Worm (Caenorhabditis elegans): ENCODE data around the gene gst-20.
"Not testable (repeated sequence)": the region's sequence is repeated elsewhere in the genome, so short reads cannot be mapped to it uniquely, and the experiment has no call there.

The gst-20 gene

ce11 chrII:13609655-13610054 is at the start of gene gst-20:
gst-20 (minus strand) TSS chrII:13609824.
- no peak for TF ChIP-seq nhr-12 (tag; optimal IDR thresholded peaks at IDR 0.05)
- TF ChIP-seq sma-9 (GFP tag; optimal IDR thresholded peaks at IDR 0.05), result peak; percentile 91
- TF ChIP-seq sma-9 (tag; optimal IDR thresholded peaks at IDR 0.05), result no peak
- no peak for TF ChIP-seq R02D3.7 (tag; optimal IDR thresholded peaks at IDR 0.05)
- peak; percentile 76 for TF ChIP-seq nhr-25 (tag; optimal IDR thresholded peaks at IDR 0.05)
- no peak for TF ChIP-seq mbf-1 (tag; optimal IDR thresholded peaks at IDR 0.05)
- peak; percentile 68 for TF ChIP-seq nhr-21 (tag; optimal IDR thresholded peaks at IDR 0.05)
- TF ChIP-seq F13H6.1 (tag; optimal IDR thresholded peaks at IDR 0.05), result peak; percentile 50
- peak; percentile 21 for TF ChIP-seq gmeb-1 (tag; optimal IDR thresholded peaks at IDR 0.05)
- TF ChIP-seq nhr-129 (tag; optimal IDR thresholded peaks at IDR 0.05), result peak; percentile 6
- TF ChIP-seq mdl-1 (tag; optimal IDR thresholded peaks at IDR 0.05), result peak; percentile 35 to 76
- TF ChIP-seq fos-1 (tag; optimal IDR thresholded peaks at IDR 0.05), result peak; percentile 35
- peak; percentile 62 for TF ChIP-seq blmp-1 (tag; optimal IDR thresholded peaks at IDR 0.05; ENCODE audit: insufficient read depth)
- TF ChIP-seq skn-1 (tag; optimal IDR thresholded peaks at IDR 0.05), result peak; percentile 36
- TF ChIP-seq crh-2 (tag; optimal IDR thresholded peaks at IDR 0.05), result peak; percentile 78
- no peak for TF ChIP-seq ztf-4 (tag; optimal IDR thresholded peaks at IDR 0.05)
- TF ChIP-seq egl-27 (tag; optimal IDR thresholded peaks at IDR 0.05), result no peak
- TF ChIP-seq ztf-11 (tag; optimal IDR thresholded peaks at IDR 0.05), result no peak
- TF ChIP-seq sma-3 (GFP tag; optimal IDR thresholded peaks at IDR 0.05), result peak; percentile 73
- TF ChIP-seq nhr-237 (tag; optimal IDR thresholded peaks at IDR 0.05), result no peak

ce11 chrII:13654723-13655122 is 45.1 kb upstream of the gst-20 start, which contains the start of gene C31C9.9:
C31C9.9 (plus strand) TSS chrII:13655023.
- not testable (repeated sequence) for TF ChIP-seq sma-9 (GFP tag; optimal IDR thresholded peaks at IDR 0.05); sma-9 (tag; optimal IDR thresholded peaks at IDR 0.05); unc-55 (GFP tag; optimal IDR thresholded peaks at IDR 0.05); C34F6.9 (tag; optimal IDR thresholded peaks at IDR 0.05)

ce11 chrII:13648230-13648629 is 38.6 kb upstream of the gst-20 start, which contains the start of gene fbxa-169:
fbxa-169 (plus strand) TSS chrII:13648530.
- TF ChIP-seq aly-2 (tag; optimal IDR thresholded peaks at IDR 0.05) (no peak), mbf-1 (tag; optimal IDR thresholded peaks at IDR 0.05) (no peak), sma-3 (GFP tag; optimal IDR thresholded peaks at IDR 0.05) (no peak), lin-39 (tag; optimal IDR thresholded peaks at IDR 0.05) (no peak), gmeb-1 (tag; optimal IDR thresholded peaks at IDR 0.05) (no peak), sem-4 (tag; optimal IDR thresholded peaks at IDR 0.05) (no peak), Y55F3AM.14 (GFP tag; optimal IDR thresholded peaks at IDR 0.05) (no peak), nhr-21 (tag; optimal IDR thresholded peaks at IDR 0.05) (no peak), C34F6.9 (tag; optimal IDR thresholded peaks at IDR 0.05) (no peak), nhr-129 (tag; optimal IDR thresholded peaks at IDR 0.05) (no peak), mdl-1 (tag; optimal IDR thresholded peaks at IDR 0.05) (no peak), unc-39 (tag; optimal IDR thresholded peaks at IDR 0.05) (no peak), egl-27 (tag; optimal IDR thresholded peaks at IDR 0.05) (no peak), zag-1 (tag; optimal IDR thresholded peaks at IDR 0.05) (no peak), R02D3.7 (tag; optimal IDR thresholded peaks at IDR 0.05) (no peak), alr-1 (tag; optimal IDR thresholded peaks at IDR 0.05) (no peak), nhr-6 (tag; optimal IDR thresholded peaks at IDR 0.05) (no peak), sma-9 (GFP tag; optimal IDR thresholded peaks at IDR 0.05) (no peak), sma-9 (tag; optimal IDR thresholded peaks at IDR 0.05) (no peak), skn-1 (tag; optimal IDR thresholded peaks at IDR 0.05) (no peak)

- TF ChIP-seq ZK546.5 (tag; optimal IDR thresholded peaks at IDR 0.05), result no peak
- no peak for TF ChIP-seq lin-39 (tag; optimal IDR thresholded peaks at IDR 0.05)
- no peak for TF ChIP-seq nhr-25 (tag; optimal IDR thresholded peaks at IDR 0.05)
- TF ChIP-seq egl-27 (tag; optimal IDR thresholded peaks at IDR 0.05), result no peak
- no peak for TF ChIP-seq aly-2 (tag; optimal IDR thresholded peaks at IDR 0.05)
- TF ChIP-seq mbf-1 (tag; optimal IDR thresholded peaks at IDR 0.05), result no peak
- no peak for TF ChIP-seq zag-1 (tag; optimal IDR thresholded peaks at IDR 0.05)
- peak; percentile 16 for TF ChIP-seq unc-55 (GFP tag; optimal IDR thresholded peaks at IDR 0.05)
- TF ChIP-seq blmp-1 (tag; optimal IDR thresholded peaks at IDR 0.05; ENCODE audit: insufficient read depth), result no peak
- no peak for TF ChIP-seq sma-9 (GFP tag; optimal IDR thresholded peaks at IDR 0.05)
- no peak for TF ChIP-seq sma-9 (tag; optimal IDR thresholded peaks at IDR 0.05)
- no peak for TF ChIP-seq mab-5 (tag; optimal IDR thresholded peaks at IDR 0.05)
- TF ChIP-seq nhr-12 (tag; optimal IDR thresholded peaks at IDR 0.05), result no peak
- TF ChIP-seq fos-1 (tag; optimal IDR thresholded peaks at IDR 0.05), result peak; percentile 4
- TF ChIP-seq nhr-129 (tag; optimal IDR thresholded peaks at IDR 0.05), result no peak
These were observed 31.7 kb upstream of the gst-20 start, which contains the start of gene fbxa-167 for ce11 chrII:13641311-13641710. fbxa-167 (plus strand) TSS chrII:13641489.

ce11 chrII:13640210-13640609 is 30.6 kb upstream of the gst-20 start:
- TF ChIP-seq blmp-1 (tag; optimal IDR thresholded peaks at IDR 0.05; ENCODE audit: insufficient read depth) (peak; percentile 1), nhr-25 (tag; optimal IDR thresholded peaks at IDR 0.05) (peak; percentile 49), ztf-1 (GFP tag; conservative IDR thresholded peaks at IDR 0.05) (no peak), crh-2 (tag; optimal IDR thresholded peaks at IDR 0.05) (peak; percentile 49), fos-1 (tag; optimal IDR thresholded peaks at IDR 0.05) (peak; percentile 45), ama-1 (optimal IDR thresholded peaks at IDR 0.05) (no peak), snpc-4 (tag; optimal IDR thresholded peaks at IDR 0.05) (no peak), elt-1 (tag; optimal IDR thresholded peaks at IDR 0.05) (no peak), gmeb-1 (tag; optimal IDR thresholded peaks at IDR 0.05) (no peak), alr-1 (tag; optimal IDR thresholded peaks at IDR 0.05) (no peak), egl-27 (tag; optimal IDR thresholded peaks at IDR 0.05) (no peak), C34F6.9 (tag; optimal IDR thresholded peaks at IDR 0.05) (peak; percentile 39), ZK546.5 (tag; optimal IDR thresholded peaks at IDR 0.05) (no peak), skn-1 (tag; optimal IDR thresholded peaks at IDR 0.05) (no peak), lsy-2 (tag; optimal IDR thresholded peaks at IDR 0.05) (peak in 1 of 2 experiments; percentile 38), nhr-237 (tag; optimal IDR thresholded peaks at IDR 0.05) (no peak), peb-1 (tag; optimal IDR thresholded peaks at IDR 0.05) (no peak), nhr-21 (tag; optimal IDR thresholded peaks at IDR 0.05) (peak; percentile 7), nhr-129 (tag; optimal IDR thresholded peaks at IDR 0.05) (no peak), unc-55 (GFP tag; optimal IDR thresholded peaks at IDR 0.05) (peak; percentile 50), sem-4 (tag; optimal IDR thresholded peaks at IDR 0.05) (no peak), F13H6.1 (tag; optimal IDR thresholded peaks at IDR 0.05) (peak; percentile 39), unc-62 (GFP tag; optimal IDR thresholded peaks at IDR 0.05) (no peak), sma-9 (GFP tag; optimal IDR thresholded peaks at IDR 0.05) (peak; percentile 85), sma-9 (tag; optimal IDR thresholded peaks at IDR 0.05) (no peak)

All from whole organism, L2 larva.